Worm (Caenorhabditis elegans) whole organism, early embryonic: ENCODE data around the gene R05D8.7.

Experiments used
- B0310.2 ChIP-seq: sonication (generic microtip); optimal IDR thresholded peaks from 2 replicates; lab custom pipeline; 2016; ENCODE audit warnings: mild to moderate bottlenecking, missing genetic modification characterization, missing compliant biosample characterization
- F13C5.2 ChIP-seq: sonication (generic microtip); optimal IDR thresholded peaks from 2 replicates; lab custom pipeline; 2017; ENCODE audit warnings: mild to moderate bottlenecking, missing genetic modification characterization, inconsistent platforms, missing compliant biosample characterization
- aly-1 ChIP-seq: sonication (generic microtip); optimal IDR thresholded peaks from 2 replicates; lab custom pipeline; 2016; ENCODE audit warnings: missing genetic modification characterization, missing compliant biosample characterization
- ama-1 ChIP-seq: fragments of 150-350 bp; optimal IDR thresholded peaks from 2 replicates; lab custom pipeline; 2014
- ceh-13 ChIP-seq: fragments of 200-800 bp; sonication (Bioruptor generic); optimal IDR thresholded peaks from 2 replicates; lab custom pipeline; 2018; ENCODE audit warnings: mild to moderate bottlenecking, missing genetic modification characterization, missing compliant biosample characterization
- ceh-36 ChIP-seq: sonication (generic microtip); optimal IDR thresholded peaks from 2 replicates; lab custom pipeline; 2016; ENCODE audit warnings: missing genetic modification characterization, inconsistent platforms, missing compliant biosample characterization
- ets-7 ChIP-seq: sonication (generic microtip); optimal IDR thresholded peaks from 2 replicates; lab custom pipeline; 2016; ENCODE audit warnings: missing genotype, missing genetic modification characterization, missing compliant biosample characterization
- flt-1 ChIP-seq: fragments of 200-800 bp; sonication (Bioruptor generic); IDR thresholded peaks from 2 replicates; pipeline ENCODE4 v1.3.6; 2022; ENCODE audit warnings: missing genetic modification characterization, missing compliant biosample characterization
- hmbx-1 ChIP-seq: sonication (generic microtip); optimal IDR thresholded peaks from 2 replicates; lab custom pipeline; 2016; ENCODE audit warnings: mild to moderate bottlenecking, missing genetic modification characterization, missing compliant biosample characterization
- hmg-4 ChIP-seq: fragments of 200-800 bp; sonication (Bioruptor generic); optimal IDR thresholded peaks from 2 replicates; lab custom pipeline; 2018; ENCODE audit warnings: mild to moderate bottlenecking, missing genetic modification characterization, missing compliant biosample characterization
- hnd-1 ChIP-seq: sonication (generic microtip); optimal IDR thresholded peaks from 2 replicates; lab custom pipeline; 2016; ENCODE audit warnings: missing genetic modification characterization, missing compliant biosample characterization
- pes-1 ChIP-seq: fragments of 200-800 bp; sonication (Bioruptor generic); IDR thresholded peaks from 2 replicates; pipeline ENCODE4 v1.3.6; 2022; ENCODE audit warnings: missing genetic modification reagents, missing genetic modification characterization, missing compliant biosample characterization
- scrt-1 ChIP-seq: fragments of 200-800 bp; sonication (Bioruptor generic); IDR thresholded peaks from 2 replicates; pipeline ENCODE4 v1.3.6; 2022; ENCODE audit warnings: missing genetic modification characterization, missing compliant biosample characterization
- sea-1 ChIP-seq: fragments of 200-800 bp; sonication (Bioruptor generic); conservative IDR thresholded peaks from 2 replicates; pipeline ENCODE4 v1.3.6; 2022; ENCODE audit warnings: missing genetic modification characterization, missing compliant biosample characterization
- tbx-11 ChIP-seq: fragments of 200-800 bp; sonication (Bioruptor generic); IDR thresholded peaks from 2 replicates; pipeline ENCODE4 v1.3.6; 2022; ENCODE audit warnings: missing genetic modification characterization, missing compliant biosample characterization
- tbx-37 ChIP-seq: fragments of 200-800 bp; sonication (Bioruptor generic); conservative IDR thresholded peaks from 2 replicates; pipeline ENCODE4 v1.3.6; 2022; ENCODE audit warnings: missing genetic modification reagents, missing genetic modification characterization, missing compliant biosample characterization
- tra-4 ChIP-seq: sonication (generic microtip); optimal IDR thresholded peaks from 2 replicates; lab custom pipeline; 2017; ENCODE audit warnings: missing genetic modification characterization, missing compliant biosample characterization

The R05D8.7 gene

DNA sequence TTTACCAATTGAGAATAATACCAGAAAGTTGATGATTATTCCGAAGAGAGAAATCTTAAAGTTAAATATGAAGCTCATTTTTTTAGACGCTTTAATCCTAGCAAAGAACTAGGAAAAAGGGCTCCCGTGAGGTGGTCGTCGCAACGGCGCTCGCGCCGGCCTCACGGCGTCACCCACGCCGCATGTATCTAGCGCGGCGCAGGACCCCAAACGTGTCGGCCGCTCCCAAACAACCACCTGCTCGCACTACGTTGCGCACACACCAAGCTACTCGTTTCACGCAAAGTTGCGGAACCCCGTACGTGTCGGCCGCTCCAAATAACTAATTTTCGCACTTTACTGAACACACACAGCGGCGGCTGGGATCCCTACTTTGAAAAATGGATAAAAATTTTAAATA lies 16.6 kb downstream of the R05D8.7 start:
- TF ChIP-seq B0310.2 (tag; lab: Kevin White, UChicago): no peak
- no peak for TF ChIP-seq ama-1 (lab: Kevin White, UChicago)
- no peak for TF ChIP-seq tbx-37 (GFP tag; lab: Robert Waterston, UW)
- no peak for TF ChIP-seq ets-7 (tag; lab: Kevin White, UChicago)

DNA sequence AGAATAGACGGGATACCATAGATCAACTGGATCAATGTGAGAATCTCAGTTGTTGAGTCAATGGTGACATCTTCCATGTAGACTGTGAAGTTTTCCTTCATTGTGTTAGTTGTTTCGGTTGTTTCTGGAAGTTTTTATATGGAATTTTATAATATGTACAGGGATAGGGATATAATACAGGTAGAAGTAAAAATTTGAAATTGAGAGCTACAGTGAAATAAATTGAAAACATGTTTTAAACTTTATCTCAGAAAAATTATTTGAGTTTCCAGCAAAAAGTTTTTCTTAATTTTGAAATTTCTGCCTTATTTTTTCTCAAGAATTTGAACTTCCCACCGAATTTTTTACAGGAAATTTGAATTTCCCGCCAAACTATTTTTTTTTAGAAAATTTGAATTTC lies 20.7 kb downstream of the R05D8.7 start, which contains the start of gene srg-62:
Gene srg-62 (minus strand): TSS at position 101 of the 400 bp plus-strand sequence.
- TF ChIP-seq tra-4 (tag; lab: Kevin White, UChicago): no peak
- TF ChIP-seq tbx-37 (GFP tag; lab: Robert Waterston, UW): no peak
- no peak for TF ChIP-seq aly-1
- TF ChIP-seq ceh-13 (GFP tag; lab: Kevin White, UChicago): no peak
- no peak for TF ChIP-seq ets-7 (tag; lab: Kevin White, UChicago)
- TF ChIP-seq flt-1: no peak
- no peak for TF ChIP-seq ama-1 (lab: Kevin White, UChicago)
- no peak for TF ChIP-seq tbx-11
- no peak for TF ChIP-seq hmg-4
- no peak for TF ChIP-seq scrt-1 (GFP tag; lab: Robert Waterston, UW)
- no peak for TF ChIP-seq F13C5.2 (tag; lab: Kevin White, UChicago)
- no peak for TF ChIP-seq B0310.2 (tag; lab: Kevin White, UChicago)
- TF ChIP-seq sea-1 (GFP tag; lab: Robert Waterston, UW): no peak
- TF ChIP-seq ceh-36: no peak
- no peak for TF ChIP-seq hmbx-1 (tag; lab: Kevin White, UChicago)
- no peak for TF ChIP-seq pes-1 (GFP tag; lab: Robert Waterston, UW)
- TF ChIP-seq hnd-1 (tag; lab: Kevin White, UChicago): no peak

DNA sequence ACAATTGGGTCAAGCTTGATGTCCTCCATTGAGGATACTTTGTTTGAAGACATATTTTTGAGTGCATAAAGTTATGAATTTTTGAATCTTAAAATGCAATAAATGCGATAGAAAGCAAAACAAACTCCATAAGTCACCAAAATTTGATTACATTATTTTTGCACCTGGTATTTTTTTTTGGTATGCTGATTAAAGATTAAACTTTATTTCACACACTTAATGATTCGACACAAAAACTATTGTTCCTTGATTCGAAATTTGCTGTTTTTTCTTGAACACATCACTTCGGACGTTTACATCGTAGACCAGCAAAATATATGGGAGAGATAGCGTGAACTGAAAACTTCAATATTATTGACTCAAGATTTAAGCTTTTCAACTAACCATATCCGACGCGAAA lies 22.8 kb downstream of the R05D8.7 start, which contains the start of gene srg-61:
Gene srg-61 (minus strand): TSS at position 101 of the 400 bp plus-strand sequence.
- no peak for TF ChIP-seq sea-1 (GFP tag; lab: Robert Waterston, UW)
- TF ChIP-seq ama-1 (lab: Kevin White, UChicago): no peak
- TF ChIP-seq scrt-1 (GFP tag; lab: Robert Waterston, UW): no peak
- no peak for TF ChIP-seq ets-7 (tag; lab: Kevin White, UChicago)
- TF ChIP-seq tbx-37 (GFP tag; lab: Robert Waterston, UW): no peak
- TF ChIP-seq hmg-4: no peak
- TF ChIP-seq flt-1: no peak
- TF ChIP-seq ceh-13 (GFP tag; lab: Kevin White, UChicago): no peak
- TF ChIP-seq ceh-36: no peak
- TF ChIP-seq tra-4 (tag; lab: Kevin White, UChicago): no peak
- TF ChIP-seq B0310.2 (tag; lab: Kevin White, UChicago): no peak

DNA sequence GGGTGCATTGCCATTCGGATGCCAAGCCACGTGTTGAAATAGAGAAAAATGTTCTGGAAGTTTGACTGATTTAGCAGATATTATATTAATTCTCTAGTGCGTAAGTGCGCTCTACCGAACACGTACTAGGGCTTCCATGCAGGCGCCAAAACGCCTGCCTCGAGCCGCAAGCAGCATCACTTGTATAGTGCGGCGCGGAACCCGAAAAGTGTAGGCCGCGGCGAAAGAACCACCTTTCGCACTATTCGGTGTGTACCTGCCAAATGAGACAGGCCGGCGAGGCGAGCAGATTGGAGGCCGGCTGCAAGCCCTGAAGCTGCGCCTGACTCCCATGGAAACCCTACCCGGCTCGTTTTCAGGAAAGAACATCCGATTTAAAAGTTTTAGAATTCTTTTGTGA lies 23.4 kb downstream of the R05D8.7 start:
- TF ChIP-seq ama-1 (lab: Kevin White, UChicago) (no peak), B0310.2 (tag; lab: Kevin White, UChicago) (no peak), tbx-11 (no peak), F13C5.2 (tag; lab: Kevin White, UChicago) (no peak), tbx-37 (GFP tag; lab: Robert Waterston, UW) (no peak), sea-1 (GFP tag; lab: Robert Waterston, UW) (no peak), pes-1 (GFP tag; lab: Robert Waterston, UW) (no peak), tra-4 (tag; lab: Kevin White, UChicago) (no peak), hmbx-1 (tag; lab: Kevin White, UChicago) (no peak), flt-1 (no peak), ceh-13 (GFP tag; lab: Kevin White, UChicago) (no peak), scrt-1 (GFP tag; lab: Robert Waterston, UW) (no peak), hmg-4 (no peak), aly-1 (no peak), ets-7 (tag; lab: Kevin White, UChicago) (no peak), ceh-36 (no peak)

DNA sequence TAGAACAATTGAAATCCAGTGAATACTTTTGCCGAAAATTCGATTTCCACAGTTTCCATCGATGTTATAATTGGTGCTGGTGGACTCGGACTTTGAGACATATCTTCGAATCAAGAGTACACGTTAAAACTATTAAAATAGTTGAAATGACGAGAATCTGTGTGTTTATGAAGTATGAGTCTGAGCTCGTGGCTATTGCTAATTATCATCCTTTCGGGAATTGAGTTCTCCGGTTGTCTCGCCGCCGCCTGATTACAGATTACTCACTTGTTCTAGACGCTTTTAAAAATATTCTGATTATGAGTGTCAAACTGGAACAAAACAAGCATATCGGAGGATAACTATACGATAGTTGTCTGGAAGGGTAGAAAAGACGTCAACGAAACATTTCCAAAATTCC lies 24.8 kb downstream of the R05D8.7 start, which contains the start of gene srg-56:
Gene srg-56 (minus strand): TSS at position 101 of the 400 bp plus-strand sequence.
- TF ChIP-seq flt-1: no peak
- no peak for TF ChIP-seq pes-1 (GFP tag; lab: Robert Waterston, UW)
- TF ChIP-seq ets-7 (tag; lab: Kevin White, UChicago): no peak
- no peak for TF ChIP-seq scrt-1 (GFP tag; lab: Robert Waterston, UW)
- TF ChIP-seq hnd-1 (tag; lab: Kevin White, UChicago): no peak
- no peak for TF ChIP-seq sea-1 (GFP tag; lab: Robert Waterston, UW)
- no peak for TF ChIP-seq ama-1 (lab: Kevin White, UChicago)
- no peak for TF ChIP-seq tra-4 (tag; lab: Kevin White, UChicago)
- no peak for TF ChIP-seq ceh-36
- TF ChIP-seq hmg-4: no peak
- TF ChIP-seq F13C5.2 (tag; lab: Kevin White, UChicago): no peak
- no peak for TF ChIP-seq tbx-37 (GFP tag; lab: Robert Waterston, UW)
- no peak for TF ChIP-seq hmbx-1 (tag; lab: Kevin White, UChicago)
- TF ChIP-seq B0310.2 (tag; lab: Kevin White, UChicago): no peak
- no peak for TF ChIP-seq aly-1
- no peak for TF ChIP-seq ceh-13 (GFP tag; lab: Kevin White, UChicago)
- no peak for TF ChIP-seq tbx-11

DNA sequence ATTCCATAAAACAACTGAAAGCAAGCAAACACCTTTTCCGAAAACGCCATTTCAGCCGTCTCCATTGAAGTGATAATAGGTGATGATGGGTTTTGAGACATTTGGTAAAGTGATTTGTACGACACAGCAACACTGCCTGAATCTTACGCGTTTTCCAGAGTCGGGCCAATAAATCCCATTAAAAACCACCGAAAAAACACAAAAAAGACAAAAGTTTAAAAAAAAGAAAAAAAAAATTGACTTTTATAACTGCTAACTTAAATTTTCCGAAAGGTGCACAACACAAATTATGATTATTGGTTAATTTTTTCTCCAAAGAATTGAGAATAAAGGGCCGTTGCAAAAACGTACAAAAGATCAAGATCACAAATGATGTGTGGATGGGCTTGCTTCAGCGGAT lies 28.6 kb downstream of the R05D8.7 start, which contains the start of gene srg-57:
Gene srg-57 (minus strand): TSS at position 101 of the 400 bp plus-strand sequence.
- TF ChIP-seq flt-1: no peak
- TF ChIP-seq ceh-13 (GFP tag; lab: Kevin White, UChicago): no peak
- TF ChIP-seq B0310.2 (tag; lab: Kevin White, UChicago): no peak
- TF ChIP-seq hmg-4: no peak
- TF ChIP-seq tra-4 (tag; lab: Kevin White, UChicago): no peak
- no peak for TF ChIP-seq hmbx-1 (tag; lab: Kevin White, UChicago)
- no peak for TF ChIP-seq tbx-37 (GFP tag; lab: Robert Waterston, UW)
- TF ChIP-seq scrt-1 (GFP tag; lab: Robert Waterston, UW): no peak
- TF ChIP-seq sea-1 (GFP tag; lab: Robert Waterston, UW): no peak
- no peak for TF ChIP-seq aly-1
- no peak for TF ChIP-seq F13C5.2 (tag; lab: Kevin White, UChicago)
